Worm (Caenorhabditis elegans) whole organism, L1 larva: Measurements from ENCODE around the gene twk-34.

Source experiments
- Y116A8C.19 ChIP-seq: sonication (generic microtip); optimal IDR thresholded peaks from 2 replicates; lab custom pipeline; 2016; ENCODE audit warnings: missing compliant biosample characterization, missing genetic modification characterization, borderline replicate concordance
- aly-2 ChIP-seq: fragments of 150-350 bp; optimal IDR thresholded peaks from 2 replicates; lab custom pipeline; 2014; ENCODE audit warnings: missing biosample characterization, missing genetic modification characterization
- ceh-82 ChIP-seq, 3 experiments: fragments of 150-350 bp in 1 of 3; sonication (generic microtip) in 2 of 3; optimal IDR thresholded peaks; 2 replicates each; lab custom pipeline; 2014 to 2017; ENCODE audit warnings: missing biosample characterization in 3 of 3, missing genetic modification characterization in 3 of 3
- ceh-88 ChIP-seq: fragments of 200-800 bp; sonication (Bioruptor generic); IDR thresholded peaks from 2 replicates; pipeline ENCODE4 v1.3.6; 2022; ENCODE audit warnings: missing genetic modification characterization, missing compliant biosample characterization
- ceh-90 ChIP-seq: sonication (generic microtip); optimal IDR thresholded peaks from 2 replicates; lab custom pipeline; 2016; ENCODE audit warnings: missing genetic modification characterization, missing compliant biosample characterization
- fkh-4 ChIP-seq: sonication (generic microtip); optimal IDR thresholded peaks from 2 replicates; lab custom pipeline; 2016; ENCODE audit warnings: missing compliant biosample characterization, missing genetic modification characterization, borderline replicate concordance
- unc-86 ChIP-seq: sonication (generic microtip); optimal IDR thresholded peaks from 2 replicates; lab custom pipeline; 2016; ENCODE audit warnings: missing genetic modification characterization, missing compliant biosample characterization
- unc-98 ChIP-seq: fragments of 200-800 bp; sonication (Bioruptor generic); IDR thresholded peaks from 2 replicates; pipeline ENCODE4 v1.3.6; 2022; ENCODE audit warnings: missing genetic modification characterization, missing compliant biosample characterization
- ztf-11 ChIP-seq, 2 experiments: sonication (generic microtip); optimal IDR thresholded peaks; 2 replicates each; lab custom pipeline; 2016 to 2017; ENCODE audit warnings: missing genetic modification characterization in 2 of 2, missing biosample characterization in 1 of 2, missing compliant biosample characterization in 1 of 2

DNA sequence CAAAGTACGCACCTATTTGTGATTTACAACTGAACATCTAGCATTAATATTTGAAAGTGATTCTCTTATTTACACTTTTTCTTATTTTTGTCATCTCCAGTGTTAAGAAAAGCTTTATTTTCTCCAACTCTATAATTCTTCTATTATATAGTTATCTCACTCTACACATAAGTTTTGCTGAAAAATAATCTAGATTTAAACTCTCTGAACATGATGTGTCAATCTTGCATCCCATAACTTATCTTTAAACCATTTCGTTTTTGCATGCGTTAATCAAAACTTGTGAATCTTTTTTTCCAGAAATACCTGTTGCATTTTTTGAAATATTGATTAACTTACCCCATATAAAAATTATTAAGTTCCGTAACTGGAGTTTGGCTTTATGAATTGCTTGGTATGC, 14.8 kb upstream of the twk-34 start, which contains the start of gene nhr-268:
- TF ChIP-seq unc-98 (GFP tag; lab: Robert Waterston, UW), result no peak
- no peak for TF ChIP-seq aly-2 (tag; lab: Kevin White, UChicago)
- TF ChIP-seq ceh-90, result no peak
- TF ChIP-seq ceh-82 (tag; optimal IDR thresholded peaks at IDR 0.05; lab: Kevin White, UChicago), result no peak
- no peak for TF ChIP-seq unc-86 (tag; lab: Kevin White, UChicago)
- no peak for TF ChIP-seq ztf-11 (tag; optimal IDR thresholded peaks at IDR 0.05; lab: Kevin White, UChicago)
- TF ChIP-seq fkh-4, result no peak
- TF ChIP-seq Y116A8C.19, result no peak
- TF ChIP-seq ceh-88 (GFP tag; lab: Robert Waterston, UW), result no peak
